Worm (Caenorhabditis elegans): ENCODE results near the gene eef-1G.

eef-1G gene

DNA sequence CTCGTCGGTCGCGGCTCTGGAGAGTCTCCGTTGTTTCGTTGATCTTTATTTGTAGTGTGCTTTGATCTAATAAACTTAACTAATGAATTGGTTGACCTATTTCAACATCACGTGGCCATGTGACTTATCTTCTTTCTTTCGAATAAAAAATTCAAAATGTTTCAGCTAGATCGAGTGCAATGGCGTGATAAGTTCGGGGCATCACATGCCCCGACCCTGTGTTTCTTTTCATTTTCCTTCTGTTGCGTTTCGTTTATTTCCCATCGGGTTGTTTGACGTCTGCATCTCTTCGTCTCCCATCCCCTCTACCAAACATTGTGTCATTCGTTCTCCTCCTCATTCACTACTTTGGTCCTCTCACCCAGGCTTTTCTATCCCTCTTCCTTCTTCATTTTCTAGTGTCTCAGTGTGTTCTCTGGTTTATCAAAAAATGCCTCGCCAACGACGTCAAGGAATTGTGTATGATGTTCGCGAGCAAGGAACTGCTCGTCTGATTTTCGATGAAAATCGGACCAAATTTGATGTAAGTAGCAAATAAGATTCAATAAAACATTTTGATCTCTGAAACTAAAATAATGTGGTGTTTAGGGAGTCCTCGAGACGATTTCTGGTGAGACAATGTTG is 13.8 kb upstream of the eef-1G start, which contains the start of gene F17C11.4 (continued):
- TF ChIP-seq fkh-4 (tag; optimal IDR thresholded peaks at IDR 0.05; ENCODE audit: borderline replicate concordance) (no peak), mab-9 (GFP tag; IDR thresholded peaks at IDR 0.05) (peak; percentile 54; the same call in 1 of the 2 replicates), fkh-10 (GFP tag; optimal IDR thresholded peaks at IDR 0.05) (peak; percentile 35), mdl-1 (tag; optimal IDR thresholded peaks at IDR 0.05) (peak in 1 of 2 experiments; percentile 97), isw-1 (GFP tag; IDR thresholded peaks at IDR 0.05) (peak; percentile 12; the same call in 1 of the 2 replicates), ama-1 (optimal IDR thresholded peaks at IDR 0.05) (peak; percentile 52), aha-1 (tag; optimal IDR thresholded peaks at IDR 0.05) (no peak), xbp-1 (tag; optimal IDR thresholded peaks at IDR 0.05) (peak; percentile 74), swsn-7 (tag; optimal IDR thresholded peaks at IDR 0.05) (peak; percentile 77), nhr-28 (tag; optimal IDR thresholded peaks at IDR 0.05) (no peak), sptf-1 (tag; optimal IDR thresholded peaks at IDR 0.05) (no peak), elt-2 (tag; optimal IDR thresholded peaks at IDR 0.05) (peak; percentile 75), aly-2 (tag; optimal IDR thresholded peaks at IDR 0.05) (no peak), egl-13 (tag; optimal IDR thresholded peaks at IDR 0.05) (peak; percentile 61), nhr-12 (tag; optimal IDR thresholded peaks at IDR 0.05) (no peak), snpc-4 (tag; optimal IDR thresholded peaks at IDR 0.05) (peak; percentile 71), irx-1 (tag; optimal IDR thresholded peaks at IDR 0.05) (peak; percentile 72), ets-5 (GFP tag; IDR thresholded peaks at IDR 0.05) (no peak), lin-15B (tag; optimal IDR thresholded peaks at IDR 0.05) (no peak), hlh-4 (tag; optimal IDR thresholded peaks at IDR 0.05) (no peak), snu-23 (GFP tag; optimal IDR thresholded peaks at IDR 0.05) (peak; percentile 95), elt-3 (tag; optimal IDR thresholded peaks at IDR 0.05) (peak in 2 of 6 experiments; percentile 39 to 84), nhr-90 (tag; optimal IDR thresholded peaks at IDR 0.05; ENCODE audit: poor library complexity) (peak; percentile 83), tlp-1 (tag; optimal IDR thresholded peaks at IDR 0.05) (no peak), efl-1 (optimal IDR thresholded peaks at IDR 0.05) (peak; percentile 43 to 51), efl-1 (GFP tag; optimal IDR thresholded peaks at IDR 0.05 in 1 of 2) (peak; percentile 43 to 94), tbx-2 (tag; optimal IDR thresholded peaks at IDR 0.05) (peak; percentile 88), unc-62 (GFP tag; optimal IDR thresholded peaks at IDR 0.05) (no peak), ztf-11 (tag; optimal IDR thresholded peaks at IDR 0.05) (no peak), lin-14 (GFP tag; optimal IDR thresholded peaks at IDR 0.05) (peak; percentile 96), jun-1 (tag; optimal IDR thresholded peaks at IDR 0.05) (peak; percentile 64), egl-27 (tag; optimal IDR thresholded peaks at IDR 0.05) (peak; percentile 59 to 60), fkh-8 (tag; optimal IDR thresholded peaks at IDR 0.05) (peak; percentile 71), fos-1 (tag; optimal IDR thresholded peaks at IDR 0.05) (peak; percentile 47)

DNA sequence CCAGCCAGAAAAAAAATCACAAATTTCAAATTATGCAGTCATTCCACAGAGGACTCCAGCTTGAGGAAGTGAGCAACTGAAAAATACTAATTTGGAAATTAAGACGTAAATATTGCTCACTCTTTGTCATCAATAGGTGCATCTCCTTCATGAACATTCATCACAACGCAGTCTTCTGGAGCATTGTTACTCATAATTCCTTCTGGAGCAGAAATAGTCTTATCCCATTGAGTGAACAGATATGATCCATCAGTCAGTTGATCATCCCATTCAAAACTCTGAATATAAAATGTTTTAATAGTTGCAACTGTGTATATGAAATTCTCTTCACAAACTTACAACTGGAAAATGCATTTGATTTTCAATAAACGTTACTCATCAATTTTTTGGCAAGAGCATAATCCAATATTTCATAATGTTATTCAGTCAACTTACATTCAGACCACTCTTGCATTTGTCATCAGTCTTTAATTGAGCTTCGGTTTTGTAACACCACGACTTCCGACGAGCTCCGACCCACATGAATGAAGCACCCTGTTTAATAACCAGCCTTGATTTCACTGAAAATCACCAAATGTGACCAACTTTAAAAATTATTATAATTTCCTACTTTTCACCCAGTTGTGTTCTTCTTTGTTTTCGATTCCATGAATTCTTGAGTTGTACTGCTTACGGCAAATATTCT is 11.9 kb upstream of the eef-1G start:
- TF ChIP-seq nhr-20 (tag; optimal IDR thresholded peaks at IDR 0.05) (peak; percentile 41), ceh-88 (GFP tag; IDR thresholded peaks at IDR 0.05) (0 out of 2 replicates have a peak, but pooled peaks have one; percentile 21), ztf-11 (tag; optimal IDR thresholded peaks at IDR 0.05) (no peak), nhr-47 (tag; optimal IDR thresholded peaks at IDR 0.05) (peak; percentile 47), irx-1 (tag; optimal IDR thresholded peaks at IDR 0.05) (no peak), ceh-8 (GFP tag; optimal IDR thresholded peaks at IDR 0.05) (no peak), Y116A8C.19 (tag; optimal IDR thresholded peaks at IDR 0.05; ENCODE audit: borderline replicate concordance) (no peak), egl-13 (tag; optimal IDR thresholded peaks at IDR 0.05) (no peak), xbp-1 (tag; optimal IDR thresholded peaks at IDR 0.05) (peak; percentile 4), jun-1 (tag; optimal IDR thresholded peaks at IDR 0.05) (no peak), ceh-63 (GFP tag; optimal IDR thresholded peaks at IDR 0.05) (no peak), efl-1 (optimal IDR thresholded peaks at IDR 0.05) (peak in 1 of 2 experiments; percentile 4), efl-1 (GFP tag; optimal IDR thresholded peaks at IDR 0.05 in 1 of 2) (peak in 1 of 2 experiments; percentile 80), mef-2 (tag; optimal IDR thresholded peaks at IDR 0.05) (no peak), hlh-4 (tag; optimal IDR thresholded peaks at IDR 0.05) (no peak), ztf-4 (tag; optimal IDR thresholded peaks at IDR 0.05) (peak; percentile 19), sox-4 (tag; optimal IDR thresholded peaks at IDR 0.05) (no peak), nhr-19 (GFP tag; conservative IDR thresholded peaks at IDR 0.05) (0 out of 2 replicates have a peak, but pooled peaks have one; percentile 20), lin-35 (GFP tag; optimal IDR thresholded peaks at IDR 0.05) (peak in 1 of 2 experiments; percentile 19), lin-14 (GFP tag; optimal IDR thresholded peaks at IDR 0.05) (no peak), aha-1 (tag; optimal IDR thresholded peaks at IDR 0.05) (no peak), lir-3 (tag; optimal IDR thresholded peaks at IDR 0.05; ENCODE audit: poor library complexity) (peak; percentile 50), dsc-1 (tag; optimal IDR thresholded peaks at IDR 0.05) (no peak), nhr-71 (tag; optimal IDR thresholded peaks at IDR 0.05) (peak; percentile 67), nhr-85 (tag) (peak; percentile 51), nhr-90 (tag; optimal IDR thresholded peaks at IDR 0.05; ENCODE audit: poor library complexity) (peak; percentile 34), tlp-1 (tag; optimal IDR thresholded peaks at IDR 0.05) (no peak)

Data from whole organism, L1 larva.